Worm (Caenorhabditis elegans) whole organism, early embryonic: ENCODE data around the gene F47C12.6.

Experiments
- B0310.2 ChIP-seq: sonication (generic microtip); optimal IDR thresholded peaks from 2 replicates; lab custom pipeline; 2016; ENCODE audit warnings: mild to moderate bottlenecking, missing genetic modification characterization, missing compliant biosample characterization
- F13C5.2 ChIP-seq: sonication (generic microtip); optimal IDR thresholded peaks from 2 replicates; lab custom pipeline; 2017; ENCODE audit warnings: mild to moderate bottlenecking, missing genetic modification characterization, inconsistent platforms, missing compliant biosample characterization
- aly-1 ChIP-seq: sonication (generic microtip); optimal IDR thresholded peaks from 2 replicates; lab custom pipeline; 2016; ENCODE audit warnings: missing genetic modification characterization, missing compliant biosample characterization
- ama-1 ChIP-seq: fragments of 150-350 bp; optimal IDR thresholded peaks from 2 replicates; lab custom pipeline; 2014
- ceh-13 ChIP-seq: fragments of 200-800 bp; sonication (Bioruptor generic); optimal IDR thresholded peaks from 2 replicates; lab custom pipeline; 2018; ENCODE audit warnings: mild to moderate bottlenecking, missing genetic modification characterization, missing compliant biosample characterization
- ceh-36 ChIP-seq: sonication (generic microtip); optimal IDR thresholded peaks from 2 replicates; lab custom pipeline; 2016; ENCODE audit warnings: missing genetic modification characterization, inconsistent platforms, missing compliant biosample characterization
- ets-7 ChIP-seq: sonication (generic microtip); optimal IDR thresholded peaks from 2 replicates; lab custom pipeline; 2016; ENCODE audit warnings: missing genotype, missing genetic modification characterization, missing compliant biosample characterization
- flt-1 ChIP-seq: fragments of 200-800 bp; sonication (Bioruptor generic); IDR thresholded peaks from 2 replicates; pipeline ENCODE4 v1.3.6; 2022; ENCODE audit warnings: missing genetic modification characterization, missing compliant biosample characterization
- hmbx-1 ChIP-seq: sonication (generic microtip); optimal IDR thresholded peaks from 2 replicates; lab custom pipeline; 2016; ENCODE audit warnings: mild to moderate bottlenecking, missing genetic modification characterization, missing compliant biosample characterization
- hmg-4 ChIP-seq: fragments of 200-800 bp; sonication (Bioruptor generic); optimal IDR thresholded peaks from 2 replicates; lab custom pipeline; 2018; ENCODE audit warnings: mild to moderate bottlenecking, missing genetic modification characterization, missing compliant biosample characterization
- hnd-1 ChIP-seq: sonication (generic microtip); optimal IDR thresholded peaks from 2 replicates; lab custom pipeline; 2016; ENCODE audit warnings: missing genetic modification characterization, missing compliant biosample characterization
- pes-1 ChIP-seq: fragments of 200-800 bp; sonication (Bioruptor generic); IDR thresholded peaks from 2 replicates; pipeline ENCODE4 v1.3.6; 2022; ENCODE audit warnings: missing genetic modification reagents, missing genetic modification characterization, missing compliant biosample characterization
- scrt-1 ChIP-seq: fragments of 200-800 bp; sonication (Bioruptor generic); IDR thresholded peaks from 2 replicates; pipeline ENCODE4 v1.3.6; 2022; ENCODE audit warnings: missing genetic modification characterization, missing compliant biosample characterization
- sea-1 ChIP-seq: fragments of 200-800 bp; sonication (Bioruptor generic); conservative IDR thresholded peaks from 2 replicates; pipeline ENCODE4 v1.3.6; 2022; ENCODE audit warnings: missing genetic modification characterization, missing compliant biosample characterization
- tbx-11 ChIP-seq: fragments of 200-800 bp; sonication (Bioruptor generic); IDR thresholded peaks from 2 replicates; pipeline ENCODE4 v1.3.6; 2022; ENCODE audit warnings: missing genetic modification characterization, missing compliant biosample characterization
- tbx-37 ChIP-seq: fragments of 200-800 bp; sonication (Bioruptor generic); conservative IDR thresholded peaks from 2 replicates; pipeline ENCODE4 v1.3.6; 2022; ENCODE audit warnings: missing genetic modification reagents, missing genetic modification characterization, missing compliant biosample characterization
- tra-4 ChIP-seq: sonication (generic microtip); optimal IDR thresholded peaks from 2 replicates; lab custom pipeline; 2017; ENCODE audit warnings: missing genetic modification characterization, missing compliant biosample characterization

Gene F47C12.6

DNA sequence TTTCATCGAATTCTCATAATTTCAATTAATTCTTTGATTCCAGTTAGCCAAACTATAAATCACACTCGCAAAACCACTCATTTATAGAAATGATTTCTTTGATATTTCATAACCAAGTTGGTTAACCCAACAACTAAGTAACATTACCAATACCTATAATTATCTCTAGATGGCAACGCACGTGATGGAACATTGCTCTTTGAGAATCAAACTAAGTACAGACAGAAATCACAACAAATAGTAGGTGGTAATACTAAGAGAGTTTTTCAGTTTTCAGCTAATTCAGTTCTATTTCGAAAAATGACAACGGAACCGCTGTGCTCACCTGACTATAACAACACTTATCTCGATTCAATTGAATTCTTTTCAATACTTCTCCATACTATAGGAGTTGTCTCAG lies 11.6 kb downstream of the F47C12.6 start, which contains the start of gene srh-223:
Gene srh-223, plus strand, starts transcription at position 301 of the 400 bp plus-strand sequence.
- TF ChIP-seq scrt-1 (no peak), ets-7 (tag; lab: Kevin White, UChicago) (no peak), sea-1 (GFP tag; lab: Robert Waterston, UW) (no peak), pes-1 (GFP tag; lab: Robert Waterston, UW) (no peak), tbx-37 (no peak), B0310.2 (tag; lab: Kevin White, UChicago) (no peak)

DNA sequence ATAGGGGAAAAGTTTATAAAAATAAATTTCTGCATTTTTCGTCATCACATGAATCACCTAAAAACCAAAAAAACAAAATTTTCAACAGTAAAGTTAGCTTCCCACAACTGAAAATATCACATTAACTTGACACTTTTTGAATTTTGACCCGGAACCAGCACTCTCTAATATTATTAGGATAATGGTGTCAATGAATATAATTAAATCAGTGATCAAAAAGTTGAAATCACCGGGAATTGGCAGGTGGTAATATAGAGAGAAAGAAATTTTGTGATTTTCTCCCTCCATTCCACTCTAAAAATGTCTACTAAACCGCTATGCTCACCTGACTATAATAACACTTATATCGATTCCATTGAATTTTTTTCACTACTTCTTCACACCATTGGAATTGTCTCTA lies 13.7 kb downstream of the F47C12.6 start, which contains the start of gene srh-222:
Gene srh-222, plus strand, starts transcription at position 301 of the 400 bp plus-strand sequence.
- TF ChIP-seq tbx-37 = no peak
- TF ChIP-seq ets-7 (tag; lab: Kevin White, UChicago) = no peak
- TF ChIP-seq aly-1 (tag; lab: Kevin White, UChicago) = no peak
- TF ChIP-seq tra-4 (tag; lab: Kevin White, UChicago) = no peak
- no peak for TF ChIP-seq flt-1 (GFP tag; lab: Robert Waterston, UW)
- no peak for TF ChIP-seq ama-1 (lab: Kevin White, UChicago)
- no peak for TF ChIP-seq hmbx-1 (tag; lab: Kevin White, UChicago)
- TF ChIP-seq pes-1 (GFP tag; lab: Robert Waterston, UW) = no peak

DNA sequence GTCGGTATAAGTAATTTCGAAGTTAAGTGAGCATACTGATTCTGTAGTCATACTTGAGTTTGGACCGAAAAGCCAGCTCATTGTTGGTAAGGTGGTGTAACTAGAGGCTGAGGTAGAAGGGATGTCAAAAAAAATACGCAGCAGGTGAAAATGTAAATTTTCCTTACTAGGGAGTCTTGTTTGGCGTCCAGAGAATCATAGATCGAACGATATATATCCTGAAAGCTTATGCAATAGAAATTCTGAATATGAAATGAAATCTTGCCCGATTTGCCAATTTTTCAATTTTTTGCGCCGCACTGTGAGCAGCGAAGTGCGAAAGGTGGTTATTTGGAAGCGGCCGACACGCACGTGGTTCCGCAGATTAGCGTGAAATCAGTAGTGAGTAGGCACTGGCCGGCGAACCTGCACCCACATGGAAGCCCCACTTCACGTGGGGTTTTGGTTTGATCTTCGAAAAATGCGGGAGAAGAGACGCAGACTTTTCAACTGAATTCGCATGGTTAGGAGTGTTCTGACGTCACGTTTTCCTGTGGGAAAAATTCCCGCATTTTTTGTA lies 15.1 kb downstream of the F47C12.6 start, which contains the start of gene srh-220:
Gene srh-220, minus strand, starts transcription at position 51 of the 559 bp plus-strand sequence.
- TF ChIP-seq hmg-4 (GFP tag; lab: Kevin White, UChicago) = no peak
- TF ChIP-seq tra-4 (tag; lab: Kevin White, UChicago) = no peak
- TF ChIP-seq sea-1 (GFP tag; lab: Robert Waterston, UW) = no peak
- TF ChIP-seq hmbx-1 (tag; lab: Kevin White, UChicago) = no peak
- TF ChIP-seq hnd-1 (tag; lab: Kevin White, UChicago) = no peak
- TF ChIP-seq ceh-13 (GFP tag; lab: Kevin White, UChicago) = no peak
- TF ChIP-seq ceh-36 = no peak
- TF ChIP-seq scrt-1 = no peak
- no peak for TF ChIP-seq tbx-11 (GFP tag; lab: Robert Waterston, UW)
- TF ChIP-seq pes-1 (GFP tag; lab: Robert Waterston, UW) = no peak
- TF ChIP-seq B0310.2 (tag; lab: Kevin White, UChicago) = no peak
- TF ChIP-seq F13C5.2 (tag; lab: Kevin White, UChicago) = no peak
- no peak for TF ChIP-seq aly-1 (tag; lab: Kevin White, UChicago)
- no peak for TF ChIP-seq ets-7 (tag; lab: Kevin White, UChicago)
- TF ChIP-seq tbx-37 = no peak
- TF ChIP-seq ama-1 (lab: Kevin White, UChicago) = no peak

DNA sequence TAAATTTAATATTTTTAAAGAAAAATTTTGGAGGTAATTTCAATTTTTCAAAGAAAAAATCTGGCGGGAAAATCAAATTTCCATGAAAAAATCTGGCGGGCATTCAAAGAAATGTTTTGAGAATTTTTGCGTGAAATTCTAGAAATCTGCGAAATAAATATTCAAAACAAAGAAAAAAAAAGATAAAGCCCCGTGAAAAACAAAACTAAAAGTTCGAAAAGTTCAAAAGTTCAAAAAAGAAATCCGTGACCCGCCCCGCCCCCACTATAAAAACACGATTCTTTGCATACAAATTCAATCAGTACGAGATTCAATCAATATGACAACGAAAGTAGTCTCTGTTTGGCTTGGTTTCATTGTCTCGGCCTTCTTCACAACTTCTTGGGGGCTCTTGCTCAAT lies 20.1 kb downstream of the F47C12.6 start, which contains the start of gene clec-79:
Gene clec-79, plus strand, starts transcription at position 301 of the 400 bp plus-strand sequence.
- TF ChIP-seq ceh-13 (GFP tag; lab: Kevin White, UChicago) = no peak
- TF ChIP-seq ceh-36 = no peak
- no peak for TF ChIP-seq hnd-1 (tag; lab: Kevin White, UChicago)
- TF ChIP-seq pes-1 (GFP tag; lab: Robert Waterston, UW) = no peak
- TF ChIP-seq ama-1 (lab: Kevin White, UChicago) = no peak
- no peak for TF ChIP-seq ets-7 (tag; lab: Kevin White, UChicago)
- TF ChIP-seq scrt-1 = no peak
- no peak for TF ChIP-seq sea-1 (GFP tag; lab: Robert Waterston, UW)
- TF ChIP-seq flt-1 (GFP tag; lab: Robert Waterston, UW) = no peak
- no peak for TF ChIP-seq tbx-11 (GFP tag; lab: Robert Waterston, UW)
- no peak for TF ChIP-seq F13C5.2 (tag; lab: Kevin White, UChicago)
- TF ChIP-seq hmg-4 (GFP tag; lab: Kevin White, UChicago) = no peak
- TF ChIP-seq tra-4 (tag; lab: Kevin White, UChicago) = no peak
- TF ChIP-seq hmbx-1 (tag; lab: Kevin White, UChicago) = no peak

DNA sequence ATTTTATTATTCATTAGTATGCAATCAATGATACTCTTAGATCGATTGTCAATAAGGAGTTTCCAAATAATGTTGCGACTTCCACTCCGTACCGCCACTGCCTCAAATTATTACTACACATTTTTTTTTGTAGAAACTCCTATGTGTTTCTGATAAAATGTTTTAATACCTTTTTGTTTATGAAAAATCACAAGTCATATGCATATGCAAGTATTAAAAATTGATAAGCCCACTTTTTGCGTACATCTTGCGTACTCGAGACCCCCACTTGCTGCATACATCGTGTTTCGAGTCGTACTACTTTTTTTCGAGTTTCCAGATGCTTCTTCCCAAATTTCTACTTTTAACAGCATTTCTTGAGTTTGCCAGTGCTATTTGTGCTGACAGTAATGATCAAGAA lies 28.2 kb downstream of the F47C12.6 start, which contains the start of gene clec-76:
Gene clec-76, plus strand, starts transcription at position 234 of the 400 bp plus-strand sequence.
- TF ChIP-seq tbx-11 (GFP tag; lab: Robert Waterston, UW) = no peak
- no peak for TF ChIP-seq flt-1 (GFP tag; lab: Robert Waterston, UW)
- no peak for TF ChIP-seq scrt-1
- TF ChIP-seq ceh-13 (GFP tag; lab: Kevin White, UChicago) = no peak
- no peak for TF ChIP-seq B0310.2 (tag; lab: Kevin White, UChicago)
- no peak for TF ChIP-seq ceh-36
- TF ChIP-seq tbx-37 = no peak
- TF ChIP-seq pes-1 (GFP tag; lab: Robert Waterston, UW) = no peak
- no peak for TF ChIP-seq tra-4 (tag; lab: Kevin White, UChicago)
- TF ChIP-seq aly-1 (tag; lab: Kevin White, UChicago) = no peak
- no peak for TF ChIP-seq F13C5.2 (tag; lab: Kevin White, UChicago)
- TF ChIP-seq hmg-4 (GFP tag; lab: Kevin White, UChicago) = no peak
- TF ChIP-seq ets-7 (tag; lab: Kevin White, UChicago) = no peak

DNA sequence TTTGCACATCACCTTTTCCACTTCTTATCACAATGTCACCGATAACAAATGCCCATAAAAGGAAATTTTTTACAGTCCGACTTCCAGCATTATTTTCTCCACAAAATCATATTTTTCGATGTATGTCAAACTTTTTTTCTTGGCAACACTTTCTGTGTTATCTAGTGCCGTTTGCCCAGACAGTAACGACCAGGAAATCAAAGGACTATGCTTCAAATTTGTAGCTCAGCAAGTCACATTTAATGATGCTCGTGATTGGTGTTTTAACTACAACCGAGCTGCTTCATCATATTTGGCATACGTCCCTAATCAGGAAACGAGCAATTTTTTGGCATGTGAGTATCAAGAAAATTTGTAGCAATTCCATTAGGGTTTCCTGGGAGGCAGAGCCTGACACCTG lies 29.7 kb downstream of the F47C12.6 start:
- TF ChIP-seq scrt-1 (no peak), pes-1 (GFP tag; lab: Robert Waterston, UW) (no peak), aly-1 (tag; lab: Kevin White, UChicago) (no peak), ets-7 (tag; lab: Kevin White, UChicago) (no peak), F13C5.2 (tag; lab: Kevin White, UChicago) (no peak), ceh-13 (GFP tag; lab: Kevin White, UChicago) (no peak), hnd-1 (tag; lab: Kevin White, UChicago) (no peak), tbx-37 (no peak)

DNA sequence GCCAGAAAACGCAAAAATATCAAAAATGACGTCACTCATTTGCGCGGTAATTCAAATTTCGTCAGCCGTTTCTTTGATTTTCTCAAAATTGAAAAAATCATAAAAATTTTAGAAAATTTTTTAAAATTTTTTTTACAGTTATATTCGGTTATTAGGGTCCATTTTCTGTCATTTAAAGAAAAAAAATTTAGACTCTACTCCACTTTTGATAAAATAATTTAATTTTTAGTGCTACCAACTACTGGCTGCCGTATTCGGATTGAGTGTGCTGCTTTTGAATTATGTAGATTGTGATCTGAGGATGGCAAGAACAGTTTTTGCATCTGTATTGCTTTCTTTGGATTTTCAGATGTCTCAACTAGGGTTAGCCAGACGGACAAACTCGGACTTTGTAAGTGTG lies 30.6 kb downstream of the F47C12.6 start, which contains the start of gene Y46C8AM.1:
Gene Y46C8AM.1, plus strand, starts transcription at position 301 of the 400 bp plus-strand sequence.
- TF ChIP-seq tra-4 (tag; lab: Kevin White, UChicago) (no peak), tbx-11 (GFP tag; lab: Robert Waterston, UW) (no peak), ceh-36 (no peak), sea-1 (GFP tag; lab: Robert Waterston, UW) (no peak), hmg-4 (GFP tag; lab: Kevin White, UChicago) (no peak), ets-7 (tag; lab: Kevin White, UChicago) (no peak), ceh-13 (GFP tag; lab: Kevin White, UChicago) (no peak), pes-1 (GFP tag; lab: Robert Waterston, UW) (no peak), B0310.2 (tag; lab: Kevin White, UChicago) (no peak), flt-1 (GFP tag; lab: Robert Waterston, UW) (no peak), tbx-37 (no peak), ama-1 (lab: Kevin White, UChicago) (no peak), aly-1 (tag; lab: Kevin White, UChicago) (no peak), F13C5.2 (tag; lab: Kevin White, UChicago) (no peak), scrt-1 (no peak), hnd-1 (tag; lab: Kevin White, UChicago) (no peak), hmbx-1 (tag; lab: Kevin White, UChicago) (no peak)
